Worm (Caenorhabditis elegans): ENCODE results near the gene ufm-1.

DNA sequence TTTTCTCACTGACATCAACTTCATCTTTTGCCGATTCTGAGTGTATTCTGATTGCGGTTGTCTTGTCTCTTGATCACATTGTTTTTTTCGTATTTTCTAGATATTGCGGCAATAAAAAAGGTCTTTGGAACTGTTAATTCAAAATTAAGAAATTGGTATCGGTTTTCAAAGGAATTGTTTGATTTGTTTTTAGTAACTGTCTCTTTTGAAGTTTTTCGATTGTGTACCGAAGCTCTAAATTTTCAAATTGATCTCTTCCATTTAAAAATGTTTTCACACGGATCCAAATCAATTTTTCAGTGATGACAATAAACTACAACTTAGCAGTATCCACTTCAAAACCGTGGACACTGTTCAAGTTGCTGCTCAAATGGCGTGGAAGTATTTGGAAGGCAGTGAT, 42.0 kb downstream of the ufm-1 start, which contains the start of gene best-24:
- TF ChIP-seq T22C8.4 (GFP tag; IDR thresholded peaks at IDR 0.05) (no peak), tab-1 (GFP tag; IDR thresholded peaks at IDR 0.05) (no peak), flt-1 (GFP tag; IDR thresholded peaks at IDR 0.05) (no peak), cog-1 (tag; optimal IDR thresholded peaks at IDR 0.05) (no peak), med-1 (GFP tag; optimal IDR thresholded peaks at IDR 0.05; ENCODE audit: insufficient read depth) (no peak), ref-1 (GFP tag; conservative IDR thresholded peaks at IDR 0.05) (no peak), klf-2 (GFP tag; conservative IDR thresholded peaks at IDR 0.05) (no peak)

All from whole organism, midembryonic.